Fruit fly (Drosophila melanogaster): ENCODE results near the gene CG13678.
A peak's percentile ranks its signal among the peaks of the same experiment; 100 is the strongest.

CG13678 gene

dm6 chr3L:8186627-8187396 lies 35.1 kb upstream of the CG13678 start, which contains the start of the genes ERR and Atg18a (continued):
- TF ChIP-seq Hmx (GFP tag; optimal IDR thresholded peaks at IDR 0.05) (peak; percentile 17), CG1792 (GFP tag; optimal IDR thresholded peaks at IDR 0.05) (peak; percentile 36), prd (optimal IDR thresholded peaks at IDR 0.05) (no peak), prd (GFP tag; IDR thresholded peaks at IDR 0.05) (peak; percentile 93), zfh2 (GFP tag; optimal IDR thresholded peaks at IDR 0.05) (peak; percentile 93), HLHmδ (GFP tag; optimal IDR thresholded peaks at IDR 0.05) (no peak), sob (GFP tag; IDR thresholded peaks at IDR 0.05) (peak; percentile 93), Poxn (GFP tag; IDR thresholded peaks at IDR 0.05) (peak; percentile 63), CTCF (GFP tag; optimal IDR thresholded peaks at IDR 0.05) (no peak), CG14667 (GFP tag; IDR thresholded peaks at IDR 0.05) (peak; percentile 89), pum (GFP tag; optimal IDR thresholded peaks at IDR 0.05) (peak; percentile 83), CG3065 (GFP tag; optimal IDR thresholded peaks at IDR 0.05) (peak; percentile 13), z (GFP tag; IDR thresholded peaks at IDR 0.05) (no peak), fd64A (GFP tag; optimal IDR thresholded peaks at IDR 0.05) (no peak), h (optimal IDR thresholded peaks at IDR 0.05) (no peak), D19B (GFP tag; optimal IDR thresholded peaks at IDR 0.05) (peak; percentile 60), CG15696 (tag; optimal IDR thresholded peaks at IDR 0.05) (peak; percentile 82), da (GFP tag; optimal IDR thresholded peaks at IDR 0.05) (peak; percentile 1), Neu2 (GFP tag; optimal IDR thresholded peaks at IDR 0.05; ENCODE audit: borderline replicate concordance) (no peak), crol (GFP tag; IDR thresholded peaks at IDR 0.05) (no peak), org-1 (GFP tag; optimal IDR thresholded peaks at IDR 0.05) (peak; percentile 30), CG9797 (GFP tag; optimal IDR thresholded peaks at IDR 0.05) (peak; percentile 50), aop (GFP tag; IDR thresholded peaks at IDR 0.05) (no peak), Atf-2 (GFP tag; optimal IDR thresholded peaks at IDR 0.05) (peak; percentile 45), Hr3 (GFP tag; optimal IDR thresholded peaks at IDR 0.05) (peak; percentile 91), CG11456 (GFP tag; IDR thresholded peaks at IDR 0.05) (peak; percentile 90), Atf3 (GFP tag; optimal IDR thresholded peaks at IDR 0.05) (peak; percentile 62), CG32772 (GFP tag; IDR thresholded peaks at IDR 0.05) (peak; percentile 89), CG7786 (GFP tag; optimal IDR thresholded peaks at IDR 0.05) (peak; percentile 83), CG18011 (GFP tag; optimal IDR thresholded peaks at IDR 0.05) (peak; percentile 70), p53 (GFP tag; optimal IDR thresholded peaks at IDR 0.05) (peak; percentile 8), CG13624 (GFP tag; optimal IDR thresholded peaks at IDR 0.05) (peak; percentile 67), dm (GFP tag; optimal IDR thresholded peaks at IDR 0.05) (peak; percentile 69), CG8281 (tag; optimal IDR thresholded peaks at IDR 0.05) (peak; percentile 48), Fer3 (tag; optimal IDR thresholded peaks at IDR 0.05) (peak; percentile 82), CG15479 (GFP tag; optimal IDR thresholded peaks at IDR 0.05) (peak; percentile 90), CG31388 (GFP tag; optimal IDR thresholded peaks at IDR 0.05) (peak; percentile 41), kni (GFP tag; optimal IDR thresholded peaks at IDR 0.05) (peak; percentile 90), CG10431 (GFP tag; optimal IDR thresholded peaks at IDR 0.05) (peak; percentile 47), cas (GFP tag; IDR thresholded peaks at IDR 0.05) (peak; percentile 83), Dp (GFP tag; optimal IDR thresholded peaks at IDR 0.05) (peak; percentile 27), odd (GFP tag; optimal IDR thresholded peaks at IDR 0.05) (peak; percentile 11), C15 (GFP tag; IDR thresholded peaks at IDR 0.05) (peak; percentile 19; the same call in 1 of the 3 replicates), dati (GFP tag; IDR thresholded peaks at IDR 0.05) (no peak), br (optimal IDR thresholded peaks at IDR 0.05) (no peak), pnt (GFP tag; optimal IDR thresholded peaks at IDR 0.05) (peak; percentile 79), wek (GFP tag; optimal IDR thresholded peaks at IDR 0.05) (no peak), salm (tag; optimal IDR thresholded peaks at IDR 0.05) (peak; percentile 16), CG11560 (tag; IDR thresholded peaks at IDR 0.05) (peak; percentile 80), CG10209 (GFP tag; optimal IDR thresholded peaks at IDR 0.05) (peak; percentile 74), CG10543 (GFP tag; optimal IDR thresholded peaks at IDR 0.05) (peak; percentile 92), CG33557 (GFP tag; optimal IDR thresholded peaks at IDR 0.05) (peak; percentile 76)

Data from whole organism, embryonic.